Fruit fly (Drosophila melanogaster): Measurements from ENCODE around the gene CG33099.

The CG33099 gene

DNA sequence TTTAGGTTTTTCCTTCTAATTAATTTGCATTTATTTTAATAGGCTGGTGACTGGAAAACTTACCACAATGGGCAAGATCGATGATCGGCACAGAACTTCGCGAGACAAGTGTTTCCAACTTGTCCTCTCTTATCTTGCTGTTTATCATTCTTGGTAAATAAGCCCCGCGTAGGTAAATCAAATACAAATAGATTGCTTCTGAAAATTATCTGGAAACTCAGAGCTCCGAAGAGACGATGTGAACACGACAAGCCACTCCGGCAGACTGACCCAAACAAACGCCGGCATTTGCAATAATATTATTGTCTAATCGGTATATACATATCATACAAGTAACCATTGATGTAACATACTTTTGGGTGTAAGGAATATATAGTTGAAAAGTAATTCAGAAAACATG lies at the start of gene CG33099 (continued):
- TF ChIP-seq CG13424 (tag; optimal IDR thresholded peaks at IDR 0.05) (peak; percentile 38), CG1603 (tag; optimal IDR thresholded peaks at IDR 0.05) (peak; percentile 44), Atf6 (GFP tag; IDR thresholded peaks at IDR 0.05) (peak; percentile 52; the same call in 1 of the 2 replicates), Hr51 (GFP tag; optimal IDR thresholded peaks at IDR 0.05) (peak in 1 of 2 experiments; percentile 16), CG8924 (tag; optimal IDR thresholded peaks at IDR 0.05) (peak; percentile 48), fd3F (GFP tag; optimal IDR thresholded peaks at IDR 0.05) (no peak), CG3995 (GFP tag; optimal IDR thresholded peaks at IDR 0.05) (no peak), PHDP (tag; optimal IDR thresholded peaks at IDR 0.05) (peak; percentile 62), Bgb (GFP tag; IDR thresholded peaks at IDR 0.05; ENCODE audit: partially characterized antibody) (peak; percentile 45; the same call in 1 of the 2 replicates), Meics (GFP tag; optimal IDR thresholded peaks at IDR 0.05) (peak; percentile 43), unpg (GFP tag; optimal IDR thresholded peaks at IDR 0.05) (peak; percentile 43), croc (GFP tag; conservative IDR thresholded peaks at IDR 0.05) (no peak), ash1 (GFP tag; optimal IDR thresholded peaks at IDR 0.05) (peak; percentile 9), pan (optimal IDR thresholded peaks at IDR 0.05) (no peak), pan (GFP tag; optimal IDR thresholded peaks at IDR 0.05 in 1 of 2, IDR thresholded peaks at IDR 0.05 in 1 of 2) (peak in 1 of 2 experiments; percentile 30), Dll (GFP tag; IDR thresholded peaks at IDR 0.05; ENCODE audit: partially characterized antibody) (no peak), Ets97D (GFP tag; optimal IDR thresholded peaks at IDR 0.05) (no peak), jigr1 (GFP tag; IDR thresholded peaks at IDR 0.05) (no peak), CG4730 (GFP tag; IDR thresholded peaks at IDR 0.05) (no peak), grau (tag; optimal IDR thresholded peaks at IDR 0.05) (peak; percentile 6), CG11398 (GFP tag; optimal IDR thresholded peaks at IDR 0.05) (peak; percentile 25), CG16779 (GFP tag; IDR thresholded peaks at IDR 0.05) (no peak), shn (GFP tag; optimal IDR thresholded peaks at IDR 0.05) (no peak), Lhr (GFP tag; optimal IDR thresholded peaks at IDR 0.05) (no peak), HLH3B (GFP tag; IDR thresholded peaks at IDR 0.05) (peak; percentile 47; the same call in 1 of the 2 replicates), CG9727 (GFP tag; optimal IDR thresholded peaks at IDR 0.05) (peak; percentile 60), dmrt11E (tag; optimal IDR thresholded peaks at IDR 0.05) (peak; percentile 31), corto (GFP tag; optimal IDR thresholded peaks at IDR 0.05) (no peak), Trl (optimal IDR thresholded peaks at IDR 0.05) (no peak), Trl (GFP tag; optimal IDR thresholded peaks at IDR 0.05) (no peak), Mad (GFP tag; optimal IDR thresholded peaks at IDR 0.05) (peak; percentile 31), org-1 (GFP tag; optimal IDR thresholded peaks at IDR 0.05) (peak; percentile 29), nom (GFP tag; optimal IDR thresholded peaks at IDR 0.05) (peak; percentile 11), exex (tag; optimal IDR thresholded peaks at IDR 0.05) (peak; percentile 67), CG2129 (GFP tag; IDR thresholded peaks at IDR 0.05; ENCODE audit: partially characterized antibody) (no peak), CG17359 (tag; optimal IDR thresholded peaks at IDR 0.05) (peak; percentile 55), ewg (GFP tag; optimal IDR thresholded peaks at IDR 0.05) (no peak), odd (GFP tag; optimal IDR thresholded peaks at IDR 0.05) (peak; percentile 48), CG5245 (GFP tag; optimal IDR thresholded peaks at IDR 0.05) (no peak), br (optimal IDR thresholded peaks at IDR 0.05) (no peak), CG2889 (GFP tag; IDR thresholded peaks at IDR 0.05) (no peak), CG5953 (GFP tag; IDR thresholded peaks at IDR 0.05) (peak; percentile 14; the same call in 1 of the 2 replicates), seq (GFP tag; IDR thresholded peaks at IDR 0.05) (no peak), gro (GFP tag; optimal IDR thresholded peaks at IDR 0.05) (peak; percentile 54), CG13624 (GFP tag; optimal IDR thresholded peaks at IDR 0.05) (no peak), CG12104 (GFP tag; optimal IDR thresholded peaks at IDR 0.05) (peak; percentile 20), Dek (tag; optimal IDR thresholded peaks at IDR 0.05) (peak; percentile 38), slp2 (GFP tag; optimal IDR thresholded peaks at IDR 0.05) (peak; percentile 9), ems (GFP tag; optimal IDR thresholded peaks at IDR 0.05) (no peak), CG7839 (tag; optimal IDR thresholded peaks at IDR 0.05) (peak; percentile 30), CG14050 (GFP tag; IDR thresholded peaks at IDR 0.05) (no peak)

Measured in whole organism, embryonic.